Fruit fly (Drosophila melanogaster) whole organism, embryonic: ENCODE data around the gene alpha-Man-Ia.

ENCODE experiments used
- Abd-B ChIP-seq: fragments of 200-800 bp; sonication (Bioruptor generic); optimal IDR thresholded peaks from 2 replicates; lab custom pipeline; 2018; ENCODE audit warnings: missing biosample characterization, mild to moderate bottlenecking, missing genetic modification characterization, moderate library complexity
- CG10654 ChIP-seq: fragments of 200-800 bp; sonication (Bioruptor generic); optimal IDR thresholded peaks from 2 replicates; lab custom pipeline; 2016; ENCODE audit warnings: missing biosample characterization, missing genetic modification characterization
- CG11560 ChIP-seq: fragments of 200-800 bp; sonication (Bioruptor generic); IDR thresholded peaks from 3 replicates; pipeline ENCODE4 v1.3.6; 2022; ENCODE audit warnings: missing biosample characterization, missing genetic modification characterization
- CG12391 ChIP-seq: fragments of 200-800 bp; sonication (Bioruptor generic); optimal IDR thresholded peaks from 3 replicates; lab custom pipeline; 2018; ENCODE audit warnings: missing biosample characterization, mild to moderate bottlenecking, missing genetic modification characterization, moderate library complexity
- CG14441 ChIP-seq: fragments of 200-800 bp; sonication (Bioruptor generic); IDR thresholded peaks from 2 replicates; pipeline ENCODE4 v1.3.6; 2022; ENCODE audit warnings: missing biosample characterization, missing genetic modification characterization
- CG1602 ChIP-seq: fragments of 200-800 bp; sonication (Bioruptor generic); optimal IDR thresholded peaks from 3 replicates; lab custom pipeline; 2016; ENCODE audit warnings: missing biosample characterization, missing genetic modification characterization
- CG1603 ChIP-seq: fragments of 200-800 bp; sonication (Bioruptor generic); optimal IDR thresholded peaks from 2 replicates; lab custom pipeline; 2019; ENCODE audit warnings: missing biosample characterization, mild to moderate bottlenecking, missing genetic modification characterization, moderate library complexity
- CG16779 ChIP-seq: fragments of 200-800 bp; sonication (Bioruptor generic); IDR thresholded peaks from 2 replicates; pipeline ENCODE4 v1.3.6; 2022; ENCODE audit warnings: missing biosample characterization, missing genetic modification characterization
- CG18476 ChIP-seq: fragments of 200-800 bp; sonication (Bioruptor generic); optimal IDR thresholded peaks from 2 replicates; lab custom pipeline; 2016; ENCODE audit warnings: missing biosample characterization, mild to moderate bottlenecking, missing genetic modification characterization
- CG2129 ChIP-seq: fragments of 200-800 bp; sonication (Bioruptor generic); IDR thresholded peaks from 2 replicates; pipeline ENCODE4 v1.3.6; 2022; ENCODE audit warnings: missing biosample characterization, missing genetic modification characterization; ENCODE audit not compliant: partially characterized antibody
- CG30403 ChIP-seq: fragments of 200-800 bp; sonication (Bioruptor generic); optimal IDR thresholded peaks from 3 replicates; lab custom pipeline; 2016; ENCODE audit warnings: missing biosample characterization, missing genetic modification characterization
- CG32767 ChIP-seq: fragments of 200-800 bp; sonication (Bioruptor generic); IDR thresholded peaks from 2 replicates; pipeline ENCODE4 v1.3.6; 2022; ENCODE audit warnings: missing biosample characterization, missing genetic modification characterization
- CG32772 ChIP-seq: fragments of 200-800 bp; sonication (Bioruptor generic); IDR thresholded peaks from 2 replicates; pipeline ENCODE4 v1.3.6; 2022; ENCODE audit warnings: missing biosample characterization, missing genetic modification characterization
- CG34422 ChIP-seq: fragments of 200-800 bp; sonication (Bioruptor generic); IDR thresholded peaks from 3 replicates; pipeline ENCODE4 v1.3.6; 2022; ENCODE audit warnings: missing biosample characterization, missing genetic modification characterization
- CG6791 ChIP-seq: fragments of 200-800 bp; sonication (Bioruptor generic); IDR thresholded peaks from 3 replicates; pipeline ENCODE4 v1.3.6; 2022; ENCODE audit warnings: missing biosample characterization, missing genetic modification characterization; ENCODE audit not compliant: partially characterized antibody
- CG7786 ChIP-seq: fragments of 200-800 bp; sonication (Bioruptor generic); optimal IDR thresholded peaks from 2 replicates; lab custom pipeline; 2016; ENCODE audit warnings: missing biosample characterization, missing genetic modification characterization
- CG7839 ChIP-seq: fragments of 200-800 bp; sonication (Bioruptor generic); optimal IDR thresholded peaks from 3 replicates; lab custom pipeline; 2018; ENCODE audit warnings: missing biosample characterization, mild to moderate bottlenecking, missing genetic modification characterization, moderate library complexity
- CG9797 ChIP-seq: fragments of 200-800 bp; sonication (Bioruptor generic); optimal IDR thresholded peaks from 3 replicates; lab custom pipeline; 2018; ENCODE audit warnings: missing biosample characterization, mild to moderate bottlenecking, missing genetic modification characterization
- D19A ChIP-seq: fragments of 200-800 bp; optimal IDR thresholded peaks from 3 replicates; lab custom pipeline; 2019; ENCODE audit warnings: missing biosample characterization, mild to moderate bottlenecking, missing genetic modification characterization, moderate library complexity
- E2f1 ChIP-seq: fragments of 200-800 bp; sonication (Bioruptor generic); IDR thresholded peaks from 2 replicates; pipeline ENCODE4 v1.3.6; 2022; ENCODE audit warnings: missing biosample characterization, missing genetic modification characterization
- Fer1 ChIP-seq: fragments of 200-800 bp; sonication (Bioruptor generic); optimal IDR thresholded peaks from 2 replicates; lab custom pipeline; 2017; ENCODE audit warnings: missing biosample characterization, mild to moderate bottlenecking, missing genetic modification characterization
- MBD-R2 ChIP-seq: fragments of 200-800 bp; sonication (Bioruptor generic); IDR thresholded peaks from 2 replicates; pipeline ENCODE4 v1.3.6; 2022; ENCODE audit warnings: missing biosample characterization, missing genetic modification characterization
- Med ChIP-seq: fragments of 200-800 bp; sonication (Bioruptor generic); peaks from one replicate; lab custom pipeline; 2016; ENCODE audit warnings: missing biosample characterization, missing genetic modification characterization, mild to moderate bottlenecking, inconsistent platforms, moderate library complexity
- Neu2 ChIP-seq: fragments of 200-800 bp; sonication (Bioruptor generic); optimal IDR thresholded peaks from 3 replicates; lab custom pipeline; 2016; ENCODE audit warnings: missing biosample characterization, missing genetic modification characterization, borderline replicate concordance
- Oaz ChIP-seq: fragments of 200-800 bp; sonication (Bioruptor generic); IDR thresholded peaks from 2 replicates; pipeline ENCODE4 v1.3.6; 2022; ENCODE audit warnings: missing biosample characterization, missing genetic modification characterization
- Sox100B ChIP-seq: fragments of 200-800 bp; sonication (Bioruptor generic); optimal IDR thresholded peaks from 3 replicates; lab custom pipeline; 2018; ENCODE audit warnings: missing biosample characterization, mild to moderate bottlenecking, missing genetic modification characterization
- Spps ChIP-seq: fragments of 200-800 bp; sonication (Bioruptor generic); optimal IDR thresholded peaks from 2 replicates; lab custom pipeline; 2018; ENCODE audit warnings: missing biosample characterization, mild to moderate bottlenecking, missing genetic modification characterization
- Sry-β ChIP-seq: fragments of 200-800 bp; sonication (Bioruptor generic); optimal IDR thresholded peaks from 2 replicates; lab custom pipeline; 2018; ENCODE audit warnings: missing biosample characterization, mild to moderate bottlenecking, missing genetic modification characterization, moderate library complexity
- Ssrp ChIP-seq: fragments of 200-800 bp; sonication (Bioruptor generic); optimal IDR thresholded peaks from 2 replicates; lab custom pipeline; 2018; ENCODE audit warnings: missing biosample characterization, mild to moderate bottlenecking, missing genetic modification characterization, moderate library complexity
- Xbp1 ChIP-seq: fragments of 200-800 bp; sonication (Bioruptor generic); optimal IDR thresholded peaks from 3 replicates; lab custom pipeline; 2016; ENCODE audit warnings: missing biosample characterization, mild to moderate bottlenecking, missing genetic modification characterization
- bsh ChIP-seq, 2 experiments: fragments of 200-800 bp; sonication (Bioruptor generic); optimal IDR thresholded peaks; 2 replicates each; lab custom pipeline; 2017 to 2018; ENCODE audit warnings: mild to moderate bottlenecking in 2 of 2, missing biosample characterization in 2 of 2, missing genetic modification characterization in 2 of 2, moderate library complexity in 1 of 2
- btn ChIP-seq: fragments of 200-800 bp; sonication (Bioruptor generic); optimal IDR thresholded peaks from 2 replicates; lab custom pipeline; 2016; ENCODE audit warnings: missing biosample characterization, missing genetic modification characterization
- chm ChIP-seq: fragments of 200-800 bp; sonication (Bioruptor generic); IDR thresholded peaks from 2 replicates; pipeline ENCODE4 v1.3.6; 2022; ENCODE audit warnings: missing biosample characterization, missing genetic modification characterization
- dan ChIP-seq: fragments of 200-800 bp; sonication (Bioruptor generic); IDR thresholded peaks from 2 replicates; pipeline ENCODE4 v1.3.6; 2022; ENCODE audit warnings: missing biosample characterization, missing genetic modification characterization
- dmrt99B ChIP-seq: fragments of 200-800 bp; sonication (Bioruptor generic); optimal IDR thresholded peaks from 2 replicates; lab custom pipeline; 2018; ENCODE audit warnings: missing biosample characterization, mild to moderate bottlenecking, missing genetic modification characterization, moderate library complexity
- esg ChIP-seq: fragments of 200-800 bp; sonication (Bioruptor generic); conservative IDR thresholded peaks from 2 replicates; pipeline ENCODE4 v1.3.6; 2022; ENCODE audit warnings: missing biosample characterization, missing genetic modification characterization
- inv ChIP-seq: fragments of 200-800 bp; sonication (Bioruptor generic); IDR thresholded peaks from 2 replicates; pipeline ENCODE4 v1.3.6; 2022; ENCODE audit warnings: missing biosample characterization, missing genetic modification characterization; ENCODE audit not compliant: partially characterized antibody
- kni ChIP-seq: fragments of 200-800 bp; sonication (Bioruptor generic); optimal IDR thresholded peaks from 3 replicates; lab custom pipeline; 2017; ENCODE audit warnings: mild to moderate bottlenecking, missing biosample characterization, missing genetic modification reagents, missing genetic modification characterization
- lmd ChIP-seq: fragments of 200-800 bp; sonication (Bioruptor generic); IDR thresholded peaks from 2 replicates; pipeline ENCODE4 v1.3.6; 2022; ENCODE audit warnings: missing biosample characterization, missing genetic modification characterization
- odd ChIP-seq: fragments of 200-800 bp; sonication (Bioruptor generic); optimal IDR thresholded peaks from 2 replicates; lab custom pipeline; 2017; ENCODE audit warnings: missing biosample characterization, mild to moderate bottlenecking, missing genetic modification characterization
- p53 ChIP-seq: fragments of 200-800 bp; sonication (Bioruptor generic); optimal IDR thresholded peaks from 2 replicates; lab custom pipeline; 2016; ENCODE audit warnings: missing biosample characterization, missing genetic modification characterization
- pfk ChIP-seq: fragments of 200-800 bp; sonication (Bioruptor generic); optimal IDR thresholded peaks from 2 replicates; lab custom pipeline; 2018; ENCODE audit warnings: missing biosample characterization, mild to moderate bottlenecking, missing genetic modification characterization, moderate library complexity
- pita ChIP-seq: fragments of 200-800 bp; sonication (Bioruptor generic); optimal IDR thresholded peaks from 2 replicates; lab custom pipeline; 2017; ENCODE audit warnings: missing biosample characterization, mild to moderate bottlenecking, missing genetic modification characterization
- prd ChIP-seq, 3 experiments: fragments of >200 bp in 2 of 3; fragments of 200-800 bp in 1 of 3; sonication (Bioruptor generic) in 1 of 3; optimal IDR thresholded peaks in 2 of 3; IDR thresholded peaks in 1 of 3; 2 replicates in 2 of 3; 3 replicates in 1 of 3; pipeline versions ENCODE4 v1.3.6 to Lab custom; 2017 to 2022; ENCODE audit warnings: missing biosample characterization in 1 of 3, missing genetic modification characterization in 1 of 3
- ro ChIP-seq: fragments of 200-800 bp; sonication (Bioruptor generic); IDR thresholded peaks from 2 replicates; pipeline ENCODE4 v1.3.6; 2022; ENCODE audit warnings: missing biosample characterization, missing genetic modification characterization
- sob ChIP-seq: fragments of 200-800 bp; sonication (Bioruptor generic); IDR thresholded peaks from 2 replicates; pipeline ENCODE4 v1.3.6; 2022; ENCODE audit warnings: missing biosample characterization, missing genetic modification characterization
- wor ChIP-seq: fragments of 200-800 bp; sonication (Bioruptor generic); IDR thresholded peaks from 2 replicates; pipeline ENCODE4 v1.3.6; 2022; ENCODE audit warnings: missing biosample characterization, missing genetic modification characterization
- zen2 ChIP-seq: fragments of 200-800 bp; sonication (Bioruptor generic); IDR thresholded peaks from 3 replicates; pipeline ENCODE4 v1.3.6; 2022; ENCODE audit warnings: missing biosample characterization, missing genetic modification characterization; ENCODE audit not compliant: partially characterized antibody

Gene alpha-Man-Ia

dm6 chrX:10290761-10291041 is 35.1 kb downstream of the alpha-Man-Ia start (continued):
- TF ChIP-seq pfk (GFP tag; lab: Kevin White, UChicago), result peak; percentile 96

- TF ChIP-seq odd (GFP tag; lab: Kevin White, UChicago) (no peak), kni (GFP tag; lab: Kevin White, UChicago) (no peak), Med (no peak), CG7786 (GFP tag; lab: Kevin White, UChicago) (no peak), CG34422 (GFP tag; lab: Robert Waterston, UW) (no peak), CG2129 (no peak), CG32767 (GFP tag; lab: Robert Waterston, UW) (no peak), esg (GFP tag; lab: Robert Waterston, UW) (no peak), CG11560 (no peak), CG7839 (tag; lab: Kevin White, UChicago) (peak; percentile 12), CG9797 (GFP tag; lab: Kevin White, UChicago) (no peak), CG18476 (GFP tag; lab: Kevin White, UChicago) (no peak), prd (optimal IDR thresholded peaks at IDR 0.05; lab: Kevin White, UChicago) (no peak), prd (GFP tag; IDR thresholded peaks at IDR 0.05; lab: Robert Waterston, UW) (no peak), CG1602 (GFP tag; lab: Kevin White, UChicago) (no peak), Ssrp (tag; lab: Kevin White, UChicago) (no peak), CG6791 (GFP tag; lab: Robert Waterston, UW) (no peak), lmd (no peak), ro (no peak), pita (GFP tag; lab: Kevin White, UChicago) (no peak), CG30403 (GFP tag; lab: Kevin White, UChicago) (peak; percentile 27), Sox100B (GFP tag; lab: Kevin White, UChicago) (peak; percentile 22), p53 (no peak), Sry-β (peak; percentile 80), Spps (tag; lab: Kevin White, UChicago) (no peak), Neu2 (GFP tag; lab: Kevin White, UChicago) (no peak), D19A (tag; lab: Kevin White, UChicago) (no peak), MBD-R2 (GFP tag; lab: Robert Waterston, UW) (no peak), bsh (GFP tag; optimal IDR thresholded peaks at IDR 0.05; lab: Kevin White, UChicago) (no peak), CG32772 (GFP tag; lab: Robert Waterston, UW) (0 out of 2 replicates have a peak, but pooled peaks have one; percentile 42), Oaz (GFP tag; lab: Robert Waterston, UW) (no peak), dan (GFP tag; lab: Robert Waterston, UW) (no peak), Abd-B (GFP tag; lab: Kevin White, UChicago) (no peak), CG14441 (GFP tag; lab: Robert Waterston, UW) (no peak), CG12391 (tag; lab: Kevin White, UChicago) (no peak), E2f1 (no peak), CG1603 (tag; lab: Kevin White, UChicago) (no peak), zen2 (GFP tag; lab: Robert Waterston, UW) (no peak), CG10654 (GFP tag; lab: Kevin White, UChicago) (no peak), chm (GFP tag; lab: Robert Waterston, UW) (no peak), sob (no peak), CG16779 (GFP tag; lab: Robert Waterston, UW) (no peak), inv (GFP tag; lab: Robert Waterston, UW) (no peak), Fer1 (GFP tag; lab: Kevin White, UChicago) (no peak), Xbp1 (GFP tag; lab: Kevin White, UChicago) (no peak), btn (no peak), wor (no peak), dmrt99B (no peak)
Observed at dm6 chrX:10289935-10290760, 35.6 kb downstream of the alpha-Man-Ia start.
